Worm (Caenorhabditis elegans) whole organism, L1 larva: Measurements from ENCODE around the gene vps-24.

ENCODE experiments used
- C04F5.9 ChIP-seq: sonication (generic microtip); optimal IDR thresholded peaks from 2 replicates; lab custom pipeline; 2016; ENCODE audit warnings: missing genetic modification characterization, missing compliant biosample characterization
- C34B4.2 ChIP-seq: sonication (generic microtip); optimal IDR thresholded peaks from 2 replicates; lab custom pipeline; 2017; ENCODE audit warnings: mild to moderate bottlenecking, missing genetic modification characterization, missing compliant biosample characterization
- aha-1 ChIP-seq: fragments of 150-350 bp; optimal IDR thresholded peaks from 2 replicates; lab custom pipeline; 2014; ENCODE audit warnings: missing biosample characterization, missing genetic modification characterization
- alr-1 ChIP-seq: fragments of 200-800 bp; sonication (Bioruptor generic); optimal IDR thresholded peaks from 2 replicates; lab custom pipeline; 2018; ENCODE audit warnings: borderline replicate concordance, mild to moderate bottlenecking, missing genetic modification characterization, missing compliant biosample characterization
- aly-2 ChIP-seq: fragments of 150-350 bp; optimal IDR thresholded peaks from 2 replicates; lab custom pipeline; 2014; ENCODE audit warnings: missing biosample characterization, missing genetic modification characterization
- ama-1 ChIP-seq: fragments of 150-350 bp; optimal IDR thresholded peaks from 2 replicates; lab custom pipeline; 2014
- blmp-1 ChIP-seq: fragments of 150-350 bp; optimal IDR thresholded peaks from 2 replicates; lab custom pipeline; 2014; ENCODE audit warnings: missing biosample characterization, missing genetic modification characterization
- ceh-63 ChIP-seq: fragments of 200-800 bp; sonication (Bioruptor generic); optimal IDR thresholded peaks from 2 replicates; lab custom pipeline; 2018; ENCODE audit warnings: mild to moderate bottlenecking, missing genetic modification characterization, missing compliant biosample characterization
- ceh-82 ChIP-seq, 3 experiments: fragments of 150-350 bp in 1 of 3; sonication (generic microtip) in 2 of 3; optimal IDR thresholded peaks; 2 replicates each; lab custom pipeline; 2014 to 2017; ENCODE audit warnings: missing biosample characterization in 3 of 3, missing genetic modification characterization in 3 of 3
- ceh-90 ChIP-seq: sonication (generic microtip); optimal IDR thresholded peaks from 2 replicates; lab custom pipeline; 2016; ENCODE audit warnings: missing genetic modification characterization, missing compliant biosample characterization
- ces-1 ChIP-seq: fragments of 150-350 bp; optimal IDR thresholded peaks from 2 replicates; lab custom pipeline; 2014; ENCODE audit warnings: missing biosample characterization, missing genetic modification reagents, missing genetic modification characterization
- dpl-1 ChIP-seq, 3 experiments: fragments of 150-350 bp in 2 of 3; sonication (generic microtip) in 1 of 3; optimal IDR thresholded peaks; 2 replicates each; lab custom pipeline; 2014 to 2017; ENCODE audit warnings: missing biosample characterization in 3 of 3, missing genetic modification characterization in 3 of 3, missing genetic modification reagents in 3 of 3
- dsc-1 ChIP-seq: sonication (generic microtip); optimal IDR thresholded peaks from 2 replicates; lab custom pipeline; 2016; ENCODE audit warnings: mild to moderate bottlenecking, missing genetic modification characterization, missing compliant biosample characterization
- efl-1 ChIP-seq, 4 experiments: fragments of 150-350 bp; optimal IDR thresholded peaks in 3 of 4; peaks in 1 of 4; 1 replicate in 1 of 4; 2 replicates in 3 of 4; lab custom pipeline; 2014; ENCODE audit warnings: missing biosample characterization in 2 of 4, missing genetic modification characterization in 2 of 4, missing genetic modification reagents in 2 of 4
- efl-3 ChIP-seq: fragments of 200-800 bp; sonication (Bioruptor generic); optimal IDR thresholded peaks from 2 replicates; lab custom pipeline; 2018; ENCODE audit warnings: mild to moderate bottlenecking, missing genetic modification characterization, missing compliant biosample characterization
- egl-13 ChIP-seq: sonication (generic microtip); optimal IDR thresholded peaks from 2 replicates; lab custom pipeline; 2016; ENCODE audit warnings: missing genotype, missing genetic modification reagents, missing genetic modification characterization, missing compliant biosample characterization
- elt-2 ChIP-seq: sonication (generic microtip); optimal IDR thresholded peaks from 2 replicates; lab custom pipeline; 2016; ENCODE audit warnings: missing genetic modification characterization, mild to moderate bottlenecking, inconsistent platforms, missing compliant biosample characterization, missing genetic modification reagents
- elt-3 ChIP-seq, 6 experiments: fragments of 150-350 bp in 1 of 6; sonication (generic microtip); optimal IDR thresholded peaks; 2 replicates each; lab custom pipeline; 2017 to 2018; ENCODE audit warnings: missing biosample characterization in 6 of 6, missing genetic modification characterization in 6 of 6, inconsistent platforms in 1 of 6
- ets-5 ChIP-seq: fragments of 200-800 bp; sonication (Bioruptor generic); IDR thresholded peaks from 2 replicates; pipeline ENCODE4 v1.3.6; 2022; ENCODE audit warnings: missing genetic modification characterization, missing compliant biosample characterization
- fkh-10 ChIP-seq: sonication (generic microtip); optimal IDR thresholded peaks from 2 replicates; lab custom pipeline; 2017; ENCODE audit warnings: missing biosample characterization, missing genetic modification reagents, missing genetic modification characterization
- fkh-4 ChIP-seq: sonication (generic microtip); optimal IDR thresholded peaks from 2 replicates; lab custom pipeline; 2016; ENCODE audit warnings: missing compliant biosample characterization, missing genetic modification characterization, borderline replicate concordance
- fkh-8 ChIP-seq: sonication (generic microtip); optimal IDR thresholded peaks from 2 replicates; lab custom pipeline; 2016; ENCODE audit warnings: mild to moderate bottlenecking, missing genetic modification characterization, missing compliant biosample characterization
- hlh-17 ChIP-seq: fragments of 200-800 bp; sonication (Bioruptor generic); optimal IDR thresholded peaks from 2 replicates; lab custom pipeline; 2018; ENCODE audit warnings: missing genetic modification characterization, mild to moderate bottlenecking, missing compliant biosample characterization, moderate library complexity, borderline replicate concordance
- hpl-2 ChIP-seq: fragments of 150-350 bp; optimal IDR thresholded peaks from 2 replicates; lab custom pipeline; 2014; ENCODE audit warnings: missing biosample characterization, missing genetic modification reagents, missing genetic modification characterization
- lin-14 ChIP-seq: fragments of 200-800 bp; sonication (Bioruptor generic); optimal IDR thresholded peaks from 2 replicates; lab custom pipeline; 2018; ENCODE audit warnings: mild to moderate bottlenecking, missing genetic modification characterization, moderate library complexity, missing compliant biosample characterization
- lin-15B ChIP-seq: fragments of 150-350 bp; sonication (generic microtip); optimal IDR thresholded peaks from 3 replicates; lab custom pipeline; 2014; ENCODE audit warnings: missing biosample characterization, missing genetic modification characterization
- lin-35 ChIP-seq, 2 experiments: fragments of 150-350 bp; optimal IDR thresholded peaks; 2 replicates each; lab custom pipeline; 2014; ENCODE audit warnings: missing biosample characterization in 2 of 2, missing genetic modification characterization in 2 of 2, missing genetic modification reagents in 2 of 2
- lin-39 ChIP-seq: fragments of 150-350 bp; optimal IDR thresholded peaks from 2 replicates; lab custom pipeline; 2014; ENCODE audit warnings: missing biosample characterization, missing genetic modification reagents, missing genetic modification characterization
- lir-3 ChIP-seq: sonication (generic microtip); optimal IDR thresholded peaks from 2 replicates; lab custom pipeline; 2016; ENCODE audit warnings: mild to moderate bottlenecking, missing genetic modification characterization, moderate library complexity, missing compliant biosample characterization; ENCODE audit not compliant: poor library complexity
- mdl-1 ChIP-seq, 2 experiments: fragments of 150-350 bp; optimal IDR thresholded peaks; 2 replicates each; lab custom pipeline; 2014 to 2017; ENCODE audit warnings: missing biosample characterization in 2 of 2, missing genetic modification characterization in 2 of 2, inconsistent platforms in 1 of 2
- mef-2 ChIP-seq: fragments of 150-350 bp; optimal IDR thresholded peaks from 2 replicates; lab custom pipeline; 2014; ENCODE audit warnings: missing biosample characterization, missing genetic modification characterization
- mep-1 ChIP-seq: fragments of 150-350 bp; optimal IDR thresholded peaks from 2 replicates; lab custom pipeline; 2014; ENCODE audit warnings: missing biosample characterization, missing genetic modification characterization
- nhr-11 ChIP-seq: fragments of 150-350 bp; optimal IDR thresholded peaks from 2 replicates; lab custom pipeline; 2014; ENCODE audit warnings: missing biosample characterization, missing genetic modification characterization
- nhr-19 ChIP-seq: fragments of 200-800 bp; sonication (Bioruptor generic); conservative IDR thresholded peaks from 2 replicates; pipeline ENCODE4 v1.3.6; 2022; ENCODE audit warnings: missing genetic modification characterization, missing compliant biosample characterization
- nhr-237 ChIP-seq: fragments of 150-350 bp; optimal IDR thresholded peaks from 2 replicates; lab custom pipeline; 2014; ENCODE audit warnings: missing biosample characterization, missing genetic modification characterization
- nhr-28 ChIP-seq: fragments of 150-350 bp; optimal IDR thresholded peaks from 2 replicates; lab custom pipeline; 2014; ENCODE audit warnings: missing biosample characterization, missing genetic modification characterization
- nhr-47 ChIP-seq: sonication (generic microtip); optimal IDR thresholded peaks from 2 replicates; lab custom pipeline; 2016; ENCODE audit warnings: mild to moderate bottlenecking, missing genetic modification characterization, moderate library complexity, missing compliant biosample characterization
- nhr-71 ChIP-seq: sonication (generic microtip); optimal IDR thresholded peaks from 2 replicates; lab custom pipeline; 2016; ENCODE audit warnings: mild to moderate bottlenecking, missing genetic modification characterization, moderate library complexity, missing compliant biosample characterization
- nhr-84 ChIP-seq: sonication (generic microtip); optimal IDR thresholded peaks from 2 replicates; lab custom pipeline; 2017; ENCODE audit warnings: missing biosample characterization, missing genetic modification characterization
- nhr-85 ChIP-seq: sonication (generic microtip); peaks from one replicate; lab custom pipeline; 2016; ENCODE audit warnings: missing genetic modification characterization, inconsistent platforms, missing compliant biosample characterization
- pax-3 ChIP-seq: fragments of 200-800 bp; sonication (Bioruptor generic); optimal IDR thresholded peaks from 2 replicates; lab custom pipeline; 2018; ENCODE audit warnings: mild to moderate bottlenecking, missing genetic modification characterization, moderate library complexity, missing compliant biosample characterization
- skn-1 ChIP-seq: fragments of 150-350 bp; optimal IDR thresholded peaks from 2 replicates; lab custom pipeline; 2014; ENCODE audit warnings: missing biosample characterization, missing genetic modification characterization
- snu-23 ChIP-seq: sonication (generic microtip); optimal IDR thresholded peaks from 2 replicates; lab custom pipeline; 2016; ENCODE audit warnings: missing genetic modification characterization, missing compliant biosample characterization
- sox-4 ChIP-seq: sonication (generic microtip); optimal IDR thresholded peaks from 2 replicates; lab custom pipeline; 2016; ENCODE audit warnings: missing genetic modification characterization, missing compliant biosample characterization
- swsn-7 ChIP-seq: sonication (generic microtip); optimal IDR thresholded peaks from 2 replicates; lab custom pipeline; 2016; ENCODE audit warnings: missing genetic modification characterization, missing compliant biosample characterization
- unc-130 ChIP-seq: fragments of 150-350 bp; optimal IDR thresholded peaks from 2 replicates; lab custom pipeline; 2017; ENCODE audit warnings: missing biosample characterization, missing genetic modification characterization, inconsistent platforms
- unc-30 ChIP-seq: sonication (generic microtip); optimal IDR thresholded peaks from 2 replicates; lab custom pipeline; 2017; ENCODE audit warnings: missing biosample characterization, missing genetic modification characterization
- unc-62 ChIP-seq: fragments of 150-350 bp; optimal IDR thresholded peaks from 2 replicates; lab custom pipeline; 2014; ENCODE audit warnings: missing biosample characterization, missing genetic modification reagents, missing genetic modification characterization
- unc-86 ChIP-seq: sonication (generic microtip); optimal IDR thresholded peaks from 2 replicates; lab custom pipeline; 2016; ENCODE audit warnings: missing genetic modification characterization, missing compliant biosample characterization
- unc-98 ChIP-seq: fragments of 200-800 bp; sonication (Bioruptor generic); IDR thresholded peaks from 2 replicates; pipeline ENCODE4 v1.3.6; 2022; ENCODE audit warnings: missing genetic modification characterization, missing compliant biosample characterization
- zag-1 ChIP-seq: fragments of 150-350 bp; optimal IDR thresholded peaks from 2 replicates; lab custom pipeline; 2014; ENCODE audit warnings: missing biosample characterization, missing genetic modification characterization
- ztf-11 ChIP-seq, 2 experiments: sonication (generic microtip); optimal IDR thresholded peaks; 2 replicates each; lab custom pipeline; 2016 to 2017; ENCODE audit warnings: missing genetic modification characterization in 2 of 2, missing biosample characterization in 1 of 2, missing compliant biosample characterization in 1 of 2
- ztf-4 ChIP-seq: fragments of 150-350 bp; optimal IDR thresholded peaks from 2 replicates; lab custom pipeline; 2014; ENCODE audit warnings: missing biosample characterization, missing genetic modification characterization

vps-24 gene

ce11 chrII:4955353-4955752, 38.4 kb upstream of the vps-24 start, which contains the start of gene pbs-3:
TSS of gene pbs-3 (minus strand) at chrII:4955427.
- TF ChIP-seq mdl-1 (tag; optimal IDR thresholded peaks at IDR 0.05; lab: Kevin White, UChicago) (no peak), nhr-47 (tag; lab: Kevin White, UChicago) (peak; percentile 53), dpl-1 (GFP tag; optimal IDR thresholded peaks at IDR 0.05; lab: Kevin White, UChicago) (peak; percentile 63 to 76 (median 68)), fkh-4 (tag; lab: Kevin White, UChicago) (no peak), ceh-63 (GFP tag; lab: Kevin White, UChicago) (no peak), pax-3 (tag; lab: Kevin White, UChicago) (no peak), nhr-11 (tag; lab: Kevin White, UChicago) (no peak), ets-5 (no peak), lir-3 (peak; percentile 55), ces-1 (GFP tag; lab: Kevin White, UChicago) (no peak), unc-62 (no peak), unc-98 (GFP tag; lab: Robert Waterston, UW) (no peak), nhr-85 (tag; lab: Kevin White, UChicago) (no peak), C34B4.2 (tag; lab: Kevin White, UChicago) (no peak), swsn-7 (tag; lab: Kevin White, UChicago) (peak; percentile 37), hpl-2 (GFP tag; lab: Kevin White, UChicago) (peak; percentile 19), efl-3 (GFP tag; lab: Kevin White, UChicago) (no peak), nhr-28 (no peak), fkh-8 (peak; percentile 65), efl-1 (optimal IDR thresholded peaks at IDR 0.05; lab: Kevin White, UChicago) (peak; percentile 71 to 73), efl-1 (GFP tag; optimal IDR thresholded peaks at IDR 0.05 in 1 of 2; lab: Kevin White, UChicago) (peak; percentile 65 to 94), lin-39 (tag; lab: Kevin White, UChicago) (no peak), lin-35 (GFP tag; optimal IDR thresholded peaks at IDR 0.05; lab: Kevin White, UChicago) (peak; percentile 59 to 86), mep-1 (no peak), egl-13 (no peak), snu-23 (peak; percentile 67), unc-30 (tag; lab: Kevin White, UChicago) (no peak), aha-1 (no peak), ceh-82 (tag; optimal IDR thresholded peaks at IDR 0.05; lab: Kevin White, UChicago) (peak; percentile 44 to 79 (median 72)), C04F5.9 (tag; lab: Kevin White, UChicago) (no peak), aly-2 (tag; lab: Kevin White, UChicago) (peak; percentile 23), elt-2 (peak; percentile 46), lin-14 (GFP tag; lab: Kevin White, UChicago) (peak; percentile 53), ceh-90 (tag; lab: Kevin White, UChicago) (no peak), sox-4 (no peak), elt-3 (tag; optimal IDR thresholded peaks at IDR 0.05; lab: Kevin White, UChicago) (peak in 2 of 6 experiments; percentile 42 to 71), nhr-237 (tag; lab: Kevin White, UChicago) (peak; percentile 0), unc-130 (tag; lab: Kevin White, UChicago) (peak; percentile 65), nhr-84 (tag; lab: Kevin White, UChicago) (no peak), zag-1 (tag; lab: Kevin White, UChicago) (no peak), nhr-19 (GFP tag; lab: Robert Waterston, UW) (0 out of 2 replicates have a peak, but pooled peaks have one; percentile 5), ztf-4 (no peak), alr-1 (no peak), nhr-71 (tag; lab: Kevin White, UChicago) (peak; percentile 64), dsc-1 (tag; lab: Kevin White, UChicago) (peak; percentile 8), hlh-17 (GFP tag; lab: Kevin White, UChicago) (no peak), lin-15B (peak; percentile 48), blmp-1 (tag; lab: Kevin White, UChicago) (peak; percentile 67), ztf-11 (tag; optimal IDR thresholded peaks at IDR 0.05; lab: Kevin White, UChicago) (peak in 1 of 2 experiments; percentile 57), ama-1 (lab: Kevin White, UChicago) (peak; percentile 32), skn-1 (tag; lab: Kevin White, UChicago) (peak; percentile 97), fkh-10 (no peak), unc-86 (no peak), mef-2 (no peak)
